Worm (Caenorhabditis elegans) whole organism, dauer: Measurements from ENCODE around the gene acl-13.

Experiments
- unc-62 ChIP-seq: sonication (generic microtip); optimal IDR thresholded peaks from 2 replicates; lab custom pipeline; 2017; ENCODE audit warnings: missing biosample characterization, missing genetic modification reagents, missing genetic modification characterization

Gene acl-13

DNA sequence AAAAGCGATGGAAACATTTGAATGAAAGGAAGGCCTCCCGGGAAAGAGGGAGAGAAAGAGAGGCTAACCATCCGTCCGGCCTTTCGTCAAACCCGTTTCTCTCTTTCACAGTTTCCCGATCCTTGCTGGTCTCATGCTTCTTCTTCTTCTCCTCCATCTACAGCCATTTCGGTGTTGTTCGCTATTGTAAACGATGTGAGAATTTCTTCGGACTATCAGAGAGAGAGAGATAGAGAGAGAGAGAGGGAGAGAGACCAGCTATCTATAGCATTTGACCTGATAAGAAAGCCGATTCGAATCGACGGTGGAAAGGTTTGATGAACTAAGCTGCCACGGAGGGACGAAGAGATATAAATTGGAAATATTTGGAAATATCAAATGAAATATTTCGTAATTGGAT lies 6.8 kb upstream of the acl-13 start:
- TF ChIP-seq unc-62 (GFP tag; lab: Kevin White, UChicago), result no peak

DNA sequence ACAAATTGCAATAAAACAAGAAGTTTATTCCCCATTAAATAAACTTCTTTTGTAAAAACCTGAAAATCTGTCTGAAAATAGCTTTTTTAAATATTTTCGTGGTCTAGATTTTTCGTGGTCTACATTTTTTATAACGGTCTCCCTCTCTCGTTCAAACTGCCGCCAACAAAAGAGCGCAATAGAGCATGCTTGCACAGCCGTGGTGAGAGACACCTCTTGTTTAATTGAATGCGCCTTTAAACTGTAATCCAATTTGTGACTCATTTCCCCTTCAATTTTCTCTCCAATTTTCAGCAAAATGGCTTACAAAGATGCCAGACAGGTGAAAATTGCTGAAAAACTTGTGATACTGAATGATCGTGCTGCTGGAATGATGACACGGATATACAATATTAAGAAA lies 6.1 kb upstream of the acl-13 start, which contains the start of gene gex-3:
Gene gex-3, plus strand, starts transcription at position 295 of the 400 bp plus-strand sequence.
- TF ChIP-seq unc-62 (GFP tag; lab: Kevin White, UChicago), result no peak

DNA sequence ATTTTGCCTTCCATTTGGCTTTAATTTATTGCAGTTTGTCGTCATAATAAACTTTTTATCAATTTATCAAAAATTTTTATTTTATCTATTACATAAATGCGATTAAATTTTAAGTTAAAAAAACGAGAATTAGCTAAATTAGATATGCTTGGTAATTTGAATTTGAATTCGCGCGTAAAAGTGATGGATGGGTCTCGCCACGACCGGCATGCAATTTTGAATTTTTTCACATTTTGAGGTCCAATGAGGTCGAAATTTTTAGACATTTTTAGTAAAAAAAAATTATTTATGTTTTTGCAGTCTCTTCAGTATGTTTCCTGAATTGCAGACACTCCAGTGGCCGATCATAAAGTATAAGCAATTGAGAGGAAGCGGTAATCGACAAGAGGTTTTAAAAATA lies 1.6 kb upstream of the acl-13 start, which contains the start of gene dsb-1:
Gene dsb-1, plus strand, starts transcription at position 301 of the 400 bp plus-strand sequence.
- TF ChIP-seq unc-62 (GFP tag; lab: Kevin White, UChicago), result no peak

DNA sequence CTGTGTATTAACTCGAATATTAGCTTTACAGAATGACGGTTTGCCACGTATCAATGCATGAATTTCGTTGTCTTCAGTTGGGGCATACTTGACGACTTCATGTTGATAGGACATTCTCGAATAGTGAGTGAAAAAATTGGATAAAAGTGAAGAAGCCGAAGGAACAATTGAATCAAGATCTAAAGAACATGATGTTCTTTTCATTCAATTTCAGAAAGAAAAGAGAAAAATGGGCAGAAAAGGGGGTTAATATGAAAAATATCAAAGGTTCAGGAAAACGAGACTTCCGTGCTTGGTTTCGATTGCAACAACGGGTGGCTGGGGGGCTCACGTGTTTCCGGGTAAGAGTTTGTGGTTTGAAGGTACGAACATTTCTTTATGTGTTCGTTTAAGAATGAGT lies 4.3 kb downstream of the acl-13 start:
- no peak for TF ChIP-seq unc-62 (GFP tag; lab: Kevin White, UChicago)

DNA sequence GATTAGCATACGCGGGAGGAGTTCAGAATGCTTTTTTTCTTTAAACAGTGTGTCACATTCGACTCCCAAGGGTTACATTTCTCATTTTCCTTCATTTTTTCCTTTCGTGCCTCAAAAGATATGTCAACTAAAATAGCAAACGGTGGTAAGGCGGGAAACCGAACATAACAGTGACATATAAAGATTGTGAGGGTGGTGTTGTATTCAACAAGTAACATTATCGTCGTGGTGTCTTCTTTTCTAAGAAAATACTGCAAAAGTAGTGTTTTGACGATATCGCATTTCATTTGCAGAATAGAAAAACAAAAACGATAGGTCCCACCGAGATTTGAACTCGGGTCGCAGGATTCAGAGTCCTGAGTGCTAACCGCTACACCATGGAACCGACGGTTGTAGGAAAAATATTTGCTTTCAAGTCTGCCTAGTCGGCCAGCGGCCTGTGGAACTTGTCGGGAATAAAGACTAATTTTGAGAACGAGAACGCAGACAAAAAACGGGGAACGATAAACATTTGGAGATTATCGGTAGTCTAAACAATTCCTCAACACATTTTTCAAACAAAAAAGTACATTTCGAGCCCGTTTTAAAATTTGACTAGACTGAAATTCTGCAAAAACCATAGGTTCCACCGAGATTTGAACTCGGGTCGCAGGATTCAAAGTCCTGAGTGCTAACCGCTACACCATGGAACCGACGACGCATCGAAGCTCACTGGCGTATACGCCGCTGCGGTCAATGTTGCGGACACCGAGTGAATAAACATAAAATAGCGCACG lies 6.5 kb downstream of the acl-13 start:
- no peak for TF ChIP-seq unc-62 (GFP tag; lab: Kevin White, UChicago)

DNA sequence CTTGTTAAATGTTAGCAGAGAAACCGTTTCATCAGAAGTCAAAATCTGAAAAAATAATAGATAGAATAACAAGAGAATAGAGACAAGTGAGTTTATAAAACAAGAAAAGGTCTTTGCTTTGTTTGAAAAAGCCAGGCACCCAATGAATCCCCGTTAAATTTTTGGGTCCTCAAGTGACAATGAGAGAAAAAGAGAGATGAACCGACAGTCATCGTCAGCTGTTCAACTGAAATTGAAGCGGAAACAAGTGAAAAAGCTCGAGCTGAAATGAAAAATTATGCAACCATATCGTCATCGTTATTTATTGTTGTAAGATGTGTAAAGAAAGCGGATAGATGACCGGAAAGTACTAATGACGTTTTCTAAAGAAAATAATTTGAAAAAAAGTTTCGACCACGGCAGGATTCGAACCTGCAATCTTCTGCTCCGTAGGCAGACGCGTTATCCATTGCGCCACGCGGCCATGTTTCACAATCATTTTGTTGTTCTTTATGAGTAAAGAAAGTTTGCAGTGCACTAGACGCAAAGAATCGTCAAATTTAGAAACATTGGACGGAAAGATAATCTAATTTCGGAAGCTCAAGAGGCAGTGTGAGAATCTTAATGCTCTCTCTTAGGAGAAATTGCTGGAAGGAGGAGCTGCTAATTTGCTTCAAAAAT lies 7.4 kb downstream of the acl-13 start, which contains the start of gene F08G5.3:
Gene F08G5.3, minus strand, starts transcription at position 51 of the 660 bp plus-strand sequence.
- no peak for TF ChIP-seq unc-62 (GFP tag; lab: Kevin White, UChicago)

DNA sequence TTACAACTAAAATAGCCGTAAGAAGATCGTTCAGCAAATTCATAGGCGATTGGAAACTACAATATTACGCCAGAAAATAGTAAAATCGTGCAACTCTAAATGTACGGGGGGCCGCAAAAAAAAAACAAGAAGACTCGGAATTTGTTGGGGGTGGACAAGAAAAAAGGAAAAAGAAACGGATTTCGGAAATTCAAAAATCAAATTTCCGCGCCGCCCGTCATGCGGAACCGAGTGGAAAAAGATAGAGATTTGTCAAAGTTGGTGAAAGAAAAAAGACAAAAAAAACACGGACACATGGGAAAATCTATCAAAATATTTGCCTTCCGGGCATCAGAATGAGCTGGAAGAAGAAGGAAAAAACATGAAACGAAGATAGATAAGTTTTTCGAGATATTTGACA lies 9.0 kb downstream of the acl-13 start:
- no peak for TF ChIP-seq unc-62 (GFP tag; lab: Kevin White, UChicago)

DNA sequence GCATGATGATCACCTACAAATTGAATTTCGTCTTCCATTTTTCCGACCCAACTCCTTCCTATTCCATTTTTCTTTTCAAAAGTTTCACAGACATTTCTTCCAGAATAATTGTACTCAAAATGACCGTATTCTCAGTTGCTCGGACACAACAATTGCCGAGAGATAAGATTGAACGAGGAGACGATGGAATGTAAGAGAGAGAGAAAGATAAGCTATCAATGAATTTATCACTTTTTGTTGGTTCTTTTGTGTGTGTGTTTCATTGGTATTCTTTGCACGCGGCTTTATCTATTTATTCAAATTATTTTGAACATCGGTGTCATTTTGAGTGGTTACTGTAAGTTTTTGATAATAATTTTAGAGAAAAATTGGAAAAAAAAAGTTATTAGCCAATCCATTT lies 10.2 kb downstream of the acl-13 start, which contains the start of gene ugt-65:
Gene ugt-65, plus strand, starts transcription at position 229 of the 400 bp plus-strand sequence.
- no peak for TF ChIP-seq unc-62 (GFP tag; lab: Kevin White, UChicago)

DNA sequence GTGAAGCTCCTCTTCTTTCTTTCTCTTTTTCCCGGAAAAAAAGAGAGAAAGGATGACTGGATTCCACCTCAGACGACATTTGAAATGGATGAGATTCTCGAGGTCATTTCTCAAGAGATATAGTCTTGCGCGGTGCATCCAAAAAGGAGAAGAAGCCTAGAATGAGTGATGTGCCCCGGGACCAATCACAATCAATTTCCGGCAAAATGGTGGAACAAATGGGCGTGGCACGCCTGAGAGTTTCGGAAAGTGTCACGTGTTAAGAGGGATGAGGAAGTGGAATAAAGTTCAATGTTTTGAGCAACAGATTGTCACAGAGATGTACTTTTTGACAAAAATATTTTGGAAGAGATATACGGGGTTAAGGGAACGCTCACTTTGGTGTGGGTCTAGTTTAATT lies 15.3 kb downstream of the acl-13 start:
- TF ChIP-seq unc-62 (GFP tag; lab: Kevin White, UChicago), result no peak

DNA sequence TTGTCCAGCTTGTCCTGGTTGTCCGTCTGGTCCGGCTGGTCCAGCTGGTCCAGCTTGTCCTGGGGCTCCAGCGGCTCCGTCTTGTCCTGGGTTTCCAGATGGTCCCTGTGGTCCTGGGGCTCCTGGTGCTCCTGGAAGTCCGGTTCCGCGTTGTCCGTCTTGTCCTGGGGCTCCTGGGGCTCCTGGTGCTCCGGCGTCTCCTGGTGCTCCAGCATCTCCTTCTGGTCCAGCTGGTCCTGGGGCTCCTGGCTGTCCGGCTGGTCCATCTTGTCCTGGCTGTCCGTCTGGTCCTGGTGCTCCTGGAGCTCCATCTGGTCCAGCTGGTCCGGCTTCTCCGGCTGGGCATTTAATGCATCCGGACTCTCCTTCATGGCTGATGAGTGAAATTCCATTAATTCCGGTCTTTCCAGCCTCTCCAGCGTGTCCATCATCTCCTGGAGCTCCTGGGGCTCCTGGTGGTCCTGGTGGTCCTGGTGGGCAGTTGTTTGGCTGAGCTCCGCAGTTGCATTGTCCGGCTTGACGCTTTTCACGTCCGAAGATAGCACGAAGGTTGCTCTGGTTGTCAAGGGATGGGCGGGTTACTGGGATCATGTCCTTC lies 17.5 kb downstream of the acl-13 start:
- TF ChIP-seq unc-62 (GFP tag; lab: Kevin White, UChicago), result no peak

DNA sequence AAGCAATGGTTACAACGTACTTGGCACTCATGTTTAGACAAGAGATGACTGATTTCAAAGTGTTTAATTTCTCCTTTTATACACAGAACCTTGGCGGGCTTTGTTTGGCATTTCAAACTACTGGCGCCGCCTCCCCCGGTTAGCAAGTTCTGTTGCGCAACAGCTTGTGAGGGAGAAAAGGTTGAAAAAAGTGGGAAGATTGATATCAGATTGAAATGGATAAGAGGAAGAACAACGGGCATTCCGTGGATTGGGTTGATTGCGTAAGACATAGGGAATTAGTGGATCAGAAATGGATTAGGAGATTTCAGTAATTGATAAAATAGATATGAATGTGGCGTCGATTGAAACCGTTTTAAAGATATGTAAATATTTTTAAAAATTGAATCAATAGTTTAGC lies 18.2 kb downstream of the acl-13 start, which contains the start of gene col-130:
Gene col-130, minus strand, starts transcription at position 50 of the 400 bp plus-strand sequence.
- no peak for TF ChIP-seq unc-62 (GFP tag; lab: Kevin White, UChicago)

DNA sequence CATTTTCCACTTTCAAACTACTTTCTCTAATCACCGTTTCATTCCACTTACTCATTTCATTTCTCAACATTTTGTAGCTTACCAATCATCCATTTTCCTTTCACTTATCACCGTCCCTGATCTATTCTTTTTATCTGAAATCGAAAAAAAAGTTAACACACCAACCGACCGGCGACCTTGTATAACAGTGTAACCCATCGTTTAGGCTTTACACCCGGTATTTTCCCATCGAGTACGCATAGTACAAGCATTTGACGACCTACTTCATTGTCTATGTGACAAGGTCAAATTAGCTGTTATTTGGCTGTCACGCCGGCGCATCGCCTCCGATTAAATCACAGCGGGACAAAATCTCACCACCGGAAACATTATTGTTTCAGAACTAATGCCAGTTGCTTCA lies 19.2 kb downstream of the acl-13 start:
- no peak for TF ChIP-seq unc-62 (GFP tag; lab: Kevin White, UChicago)

DNA sequence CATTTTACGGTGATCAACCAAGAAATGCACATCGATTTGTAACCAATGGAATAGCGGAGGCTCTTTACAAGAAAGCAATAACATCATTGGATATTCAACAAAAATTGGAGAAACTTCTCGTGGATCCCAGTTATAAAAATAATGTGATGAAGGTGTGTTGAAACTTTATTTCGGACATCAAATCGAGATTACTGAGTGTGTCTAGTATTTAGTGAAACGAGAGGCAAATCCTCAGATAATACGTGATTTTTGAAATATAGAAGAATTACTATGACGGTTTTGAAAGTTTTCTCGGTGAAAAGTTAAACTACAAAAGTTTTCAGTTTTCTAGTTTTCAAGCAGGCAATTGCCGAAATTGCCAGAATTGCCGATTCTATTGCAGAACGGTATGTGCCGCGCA lies 21.5 kb downstream of the acl-13 start:
- no peak for TF ChIP-seq unc-62 (GFP tag; lab: Kevin White, UChicago)

DNA sequence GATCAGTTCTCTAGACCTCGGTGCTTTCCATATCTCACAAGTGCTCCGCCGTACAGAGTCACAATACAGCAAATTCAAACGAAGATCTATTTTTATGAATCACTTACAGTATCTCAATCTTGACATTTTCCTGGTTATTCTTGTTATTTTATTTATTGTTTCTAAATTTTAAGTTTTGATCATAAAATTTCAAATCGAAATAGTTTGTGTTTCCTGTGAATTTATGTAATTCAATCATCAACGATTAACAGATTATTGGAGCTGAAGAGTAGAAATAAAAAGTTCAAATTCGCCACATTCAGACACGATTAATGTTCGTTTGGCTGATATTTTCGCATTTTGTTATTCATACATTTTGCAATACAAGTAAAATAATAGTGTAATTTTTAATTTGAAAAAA lies 22.1 kb downstream of the acl-13 start, which contains the start of gene clec-184:
Gene clec-184, plus strand, starts transcription at position 301 of the 400 bp plus-strand sequence.
- no peak for TF ChIP-seq unc-62 (GFP tag; lab: Kevin White, UChicago)

DNA sequence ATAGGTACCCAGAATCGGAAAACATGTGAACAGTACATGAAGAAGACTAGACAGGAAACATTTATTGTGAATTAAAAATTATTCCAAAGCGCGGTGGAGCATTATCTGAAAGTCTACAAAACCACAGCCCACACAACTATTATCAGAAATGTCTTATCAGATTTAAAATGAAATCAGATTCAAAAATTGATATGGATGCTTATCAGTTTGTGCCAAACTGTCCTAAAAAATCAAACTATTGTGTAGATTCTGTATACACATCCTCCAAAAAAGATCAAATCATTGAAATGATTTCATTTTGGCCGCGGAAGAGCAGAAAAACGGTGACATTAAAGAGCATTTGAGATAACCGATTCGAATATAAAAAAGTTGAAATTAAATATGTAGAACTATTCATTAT lies 25.2 kb downstream of the acl-13 start, which contains the start of gene irg-4:
Gene irg-4, plus strand, starts transcription at position 392 of the 400 bp plus-strand sequence.
- no peak for TF ChIP-seq unc-62 (GFP tag; lab: Kevin White, UChicago)

DNA sequence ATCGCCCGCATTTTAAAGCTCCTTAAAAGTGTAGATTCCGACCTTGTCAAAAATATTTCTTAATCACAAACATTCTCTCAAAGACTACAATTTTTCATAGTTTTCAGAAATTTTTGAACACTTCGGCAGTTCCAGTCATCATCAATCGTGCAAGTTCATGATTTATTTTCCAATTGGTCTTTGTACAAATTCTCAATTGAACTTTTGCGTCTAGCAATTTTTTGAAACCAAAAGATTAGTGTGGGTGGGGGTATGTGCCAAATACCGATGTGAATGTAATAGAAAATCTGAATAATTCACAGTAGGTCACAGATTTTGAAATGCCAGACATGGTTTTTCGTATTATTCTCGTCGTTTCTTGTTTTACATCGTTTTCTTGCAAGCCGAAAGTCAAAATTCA lies 28.1 kb downstream of the acl-13 start, which contains the start of gene clec-185:
Gene clec-185, plus strand, starts transcription at position 301 of the 400 bp plus-strand sequence.
- TF ChIP-seq unc-62 (GFP tag; lab: Kevin White, UChicago), result no peak
